Worm (Caenorhabditis elegans): ENCODE measurements around the gene ttr-19.

DNA sequence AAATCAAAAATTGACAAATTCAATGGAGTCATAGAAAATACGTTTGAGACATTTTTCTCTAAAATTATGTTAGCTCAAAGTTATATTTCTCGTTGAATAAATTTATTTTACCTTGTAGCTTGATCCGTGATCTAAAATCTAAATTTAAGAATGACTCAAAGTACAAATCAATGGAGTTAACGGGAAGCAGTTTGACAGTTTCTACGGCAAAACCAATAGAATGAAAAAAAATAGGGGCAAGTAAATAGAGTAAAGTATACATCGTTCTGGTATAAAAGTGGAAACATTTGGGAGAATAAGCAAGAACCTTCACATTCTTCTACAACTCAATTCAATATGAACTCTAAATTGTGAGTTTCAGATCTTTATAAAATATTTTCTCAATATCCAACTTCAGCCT lies 3.7 kb upstream of the ttr-19 start, which contains the start of gene fipr-6:
- TF ChIP-seq unc-62 (GFP tag; optimal IDR thresholded peaks at IDR 0.05): no peak
- no peak for TF ChIP-seq nhr-28 (tag; optimal IDR thresholded peaks at IDR 0.05)
- no peak for TF ChIP-seq nhr-2 (tag; optimal IDR thresholded peaks at IDR 0.05)
- TF ChIP-seq nhr-12 (tag; optimal IDR thresholded peaks at IDR 0.05): no peak
- no peak for TF ChIP-seq nhr-76 (tag; optimal IDR thresholded peaks at IDR 0.05)
- no peak for TF ChIP-seq hlh-1 (tag; optimal IDR thresholded peaks at IDR 0.05)
